Worm (Caenorhabditis elegans) whole organism, L3 larva: ENCODE results near the gene H11E01.2.

Source experiments
- R02D3.7 ChIP-seq: fragments of 150-350 bp; optimal IDR thresholded peaks from 2 replicates; lab custom pipeline; 2014; ENCODE audit warnings: missing biosample characterization, missing genetic modification characterization
- ZK546.5 ChIP-seq: sonication (generic microtip); optimal IDR thresholded peaks from 2 replicates; lab custom pipeline; 2017; ENCODE audit warnings: missing biosample characterization, missing genetic modification characterization
- elt-2 ChIP-seq: sonication (generic microtip); optimal IDR thresholded peaks from 2 replicates; lab custom pipeline; 2016; ENCODE audit warnings: missing genetic modification reagents, mild to moderate bottlenecking, missing genetic modification characterization, missing compliant biosample characterization
- nfya-1 ChIP-seq: sonication (generic microtip); optimal IDR thresholded peaks from 2 replicates; lab custom pipeline; 2017; ENCODE audit warnings: missing genetic modification characterization, mild to moderate bottlenecking, missing compliant biosample characterization, antibody characterized with exemption, moderate library complexity; ENCODE audit not compliant: insufficient read depth
- nhr-237 ChIP-seq: fragments of 150-350 bp; optimal IDR thresholded peaks from 2 replicates; lab custom pipeline; 2014; ENCODE audit warnings: missing biosample characterization, missing genetic modification characterization
- nhr-28 ChIP-seq: fragments of 150-350 bp; optimal IDR thresholded peaks from 2 replicates; lab custom pipeline; 2014; ENCODE audit warnings: missing biosample characterization, missing genetic modification characterization
- nhr-43 ChIP-seq: sonication (generic microtip); optimal IDR thresholded peaks from 2 replicates; lab custom pipeline; 2016; ENCODE audit warnings: mild to moderate bottlenecking, missing genetic modification characterization, missing compliant biosample characterization; ENCODE audit not compliant: poor library complexity, severe bottlenecking
- pha-4 ChIP-seq: fragments of 150-350 bp; optimal IDR thresholded peaks from 2 replicates; lab custom pipeline; 2014; ENCODE audit warnings: missing biosample characterization, missing genetic modification reagents, missing genetic modification characterization
- unc-62 ChIP-seq: fragments of 150-350 bp; sonication (generic microtip); optimal IDR thresholded peaks from 4 replicates; lab custom pipeline; 2014; ENCODE audit warnings: missing biosample characterization, missing genetic modification reagents, missing genetic modification characterization
- zag-1 ChIP-seq: fragments of 150-350 bp; optimal IDR thresholded peaks from 2 replicates; lab custom pipeline; 2014; ENCODE audit warnings: missing biosample characterization, missing genetic modification characterization

DNA sequence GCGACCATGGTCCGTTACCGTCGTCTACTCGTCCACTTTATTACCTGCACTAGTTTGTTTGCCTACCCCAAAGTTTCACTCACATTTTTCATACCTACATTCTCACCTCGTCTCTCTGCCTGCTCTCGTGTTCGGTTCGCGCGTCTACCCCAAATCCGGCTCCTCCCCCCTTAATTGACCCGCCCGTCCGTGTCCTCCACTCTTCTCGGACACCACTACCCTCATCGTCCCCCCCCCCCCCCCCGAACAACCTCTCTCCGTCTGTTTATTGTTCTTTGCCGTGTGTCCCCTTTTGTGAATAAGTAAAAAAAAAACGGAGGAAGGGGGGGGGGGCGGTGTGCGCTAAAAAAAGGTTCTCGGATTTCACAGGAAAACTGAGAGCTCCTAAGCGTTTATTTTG is 17.8 kb upstream of the H11E01.2 start:
- TF ChIP-seq unc-62 (GFP tag; lab: Kevin White, UChicago), result no peak
- no peak for TF ChIP-seq nhr-237
- no peak for TF ChIP-seq elt-2 (tag; lab: Kevin White, UChicago)
- no peak for TF ChIP-seq pha-4 (tag; lab: Kevin White, UChicago)
- TF ChIP-seq nhr-28 (tag; lab: Kevin White, UChicago), result no peak
- TF ChIP-seq nfya-1, result no peak
- no peak for TF ChIP-seq R02D3.7
- TF ChIP-seq zag-1, result no peak
- TF ChIP-seq nhr-43 (tag; lab: Kevin White, UChicago), result no peak
- TF ChIP-seq ZK546.5 (tag; lab: Kevin White, UChicago), result no peak
